Fruit fly (Drosophila melanogaster) whole organism, embryonic: ENCODE results near the gene Lrch.

Source experiments
- B-H1 ChIP-seq: fragments of 200-800 bp; sonication (Bioruptor generic); IDR thresholded peaks from 3 replicates; pipeline ENCODE4 v1.3.6; 2022; ENCODE audit warnings: missing biosample characterization, missing genetic modification characterization
- CG10654 ChIP-seq: fragments of 200-800 bp; sonication (Bioruptor generic); optimal IDR thresholded peaks from 2 replicates; lab custom pipeline; 2016; ENCODE audit warnings: missing biosample characterization, missing genetic modification characterization
- CG11093 ChIP-seq: fragments of 200-800 bp; sonication (Bioruptor generic); IDR thresholded peaks from 3 replicates; pipeline ENCODE4 v1.3.6; 2022; ENCODE audit warnings: missing biosample characterization, missing genetic modification characterization
- CG11398 ChIP-seq: fragments of 200-800 bp; sonication (Bioruptor generic); optimal IDR thresholded peaks from 2 replicates; lab custom pipeline; 2016; ENCODE audit warnings: missing biosample characterization, missing genetic modification characterization
- CG11696 ChIP-seq: fragments of 200-800 bp; sonication (Bioruptor generic); IDR thresholded peaks from 2 replicates; pipeline ENCODE4 v1.3.6; 2022; ENCODE audit warnings: missing biosample characterization, missing genetic modification characterization
- CG12299 ChIP-seq: fragments of 200-800 bp; sonication (Bioruptor generic); optimal IDR thresholded peaks from 2 replicates; lab custom pipeline; 2018; ENCODE audit warnings: missing biosample characterization, mild to moderate bottlenecking, missing genetic modification characterization
- CG12769 ChIP-seq: fragments of 200-800 bp; sonication (Bioruptor generic); optimal IDR thresholded peaks from 2 replicates; lab custom pipeline; 2019; ENCODE audit warnings: missing biosample characterization, mild to moderate bottlenecking, missing genetic modification characterization, moderate library complexity
- CG13424 ChIP-seq: fragments of 200-800 bp; sonication (Bioruptor generic); optimal IDR thresholded peaks from 2 replicates; lab custom pipeline; 2019; ENCODE audit warnings: missing biosample characterization, mild to moderate bottlenecking, missing genetic modification characterization, moderate library complexity
- CG13624 ChIP-seq: fragments of 200-800 bp; sonication (Bioruptor generic); optimal IDR thresholded peaks from 2 replicates; lab custom pipeline; 2016; ENCODE audit warnings: missing biosample characterization, missing genetic modification characterization
- CG17912 ChIP-seq: fragments of 200-800 bp; sonication (Bioruptor generic); optimal IDR thresholded peaks from 2 replicates; lab custom pipeline; 2018; ENCODE audit warnings: missing biosample characterization, mild to moderate bottlenecking, missing genetic modification characterization
- CG2129 ChIP-seq: fragments of 200-800 bp; sonication (Bioruptor generic); IDR thresholded peaks from 2 replicates; pipeline ENCODE4 v1.3.6; 2022; ENCODE audit warnings: missing biosample characterization, missing genetic modification characterization; ENCODE audit not compliant: partially characterized antibody
- CG2875 ChIP-seq: fragments of 200-800 bp; sonication (Bioruptor generic); optimal IDR thresholded peaks from 2 replicates; lab custom pipeline; 2017; ENCODE audit warnings: missing biosample characterization, mild to moderate bottlenecking, missing genetic modification characterization, missing genetic modification reagents
- CG30020 ChIP-seq: fragments of 200-800 bp; optimal IDR thresholded peaks from 2 replicates; lab custom pipeline; 2019; ENCODE audit warnings: missing biosample characterization, mild to moderate bottlenecking, missing genetic modification characterization, moderate library complexity
- CG30403 ChIP-seq: fragments of 200-800 bp; sonication (Bioruptor generic); optimal IDR thresholded peaks from 3 replicates; lab custom pipeline; 2016; ENCODE audit warnings: missing biosample characterization, missing genetic modification characterization
- CG31224 ChIP-seq: fragments of 200-800 bp; sonication (Bioruptor generic); IDR thresholded peaks from 2 replicates; pipeline ENCODE4 v1.3.6; 2022; ENCODE audit warnings: missing biosample characterization, missing genetic modification characterization
- CG3163 ChIP-seq: fragments of 200-800 bp; sonication (Bioruptor generic); optimal IDR thresholded peaks from 3 replicates; lab custom pipeline; 2016; ENCODE audit warnings: missing biosample characterization, missing genetic modification characterization
- CG34422 ChIP-seq: fragments of 200-800 bp; sonication (Bioruptor generic); IDR thresholded peaks from 3 replicates; pipeline ENCODE4 v1.3.6; 2022; ENCODE audit warnings: missing biosample characterization, missing genetic modification characterization
- CG4282 ChIP-seq: fragments of 200-800 bp; sonication (Bioruptor generic); optimal IDR thresholded peaks from 2 replicates; lab custom pipeline; 2016; ENCODE audit warnings: missing biosample characterization, missing genetic modification characterization
- CG43689 ChIP-seq: fragments of 200-800 bp; sonication (Bioruptor generic); IDR thresholded peaks from 2 replicates; pipeline ENCODE4 v1.3.6; 2022; ENCODE audit warnings: missing biosample characterization, missing genetic modification characterization
- CG4854 ChIP-seq: fragments of 200-800 bp; sonication (Bioruptor generic); optimal IDR thresholded peaks from 2 replicates; lab custom pipeline; 2016; ENCODE audit warnings: missing biosample characterization, missing genetic modification characterization, inconsistent platforms
- CG5953 ChIP-seq: fragments of 200-800 bp; sonication (Bioruptor generic); IDR thresholded peaks from 2 replicates; pipeline ENCODE4 v1.3.6; 2022; ENCODE audit warnings: missing biosample characterization, missing genetic modification characterization
- CG6175 ChIP-seq: fragments of 200-800 bp; sonication (Bioruptor generic); IDR thresholded peaks from 3 replicates; pipeline ENCODE4 v1.3.6; 2022; ENCODE audit warnings: missing biosample characterization, missing genetic modification characterization
- CG7372 ChIP-seq: fragments of 200-800 bp; sonication (Bioruptor generic); IDR thresholded peaks from 2 replicates; pipeline ENCODE4 v1.3.6; 2022; ENCODE audit warnings: missing biosample characterization, missing genetic modification characterization
- CG7556 ChIP-seq: fragments of 200-800 bp; sonication (Bioruptor generic); optimal IDR thresholded peaks from 2 replicates; lab custom pipeline; 2017; ENCODE audit warnings: missing biosample characterization, mild to moderate bottlenecking, missing genetic modification characterization
- CG7963 ChIP-seq: fragments of 200-800 bp; sonication (Bioruptor generic); IDR thresholded peaks from 3 replicates; pipeline ENCODE4 v1.3.6; 2022; ENCODE audit warnings: missing biosample characterization, missing genetic modification characterization; ENCODE audit not compliant: partially characterized antibody
- CG8944 ChIP-seq: fragments of 200-800 bp; sonication (Bioruptor generic); optimal IDR thresholded peaks from 3 replicates; lab custom pipeline; 2016; ENCODE audit warnings: missing biosample characterization, missing genetic modification characterization
- D19B ChIP-seq: fragments of 200-800 bp; sonication (Bioruptor generic); optimal IDR thresholded peaks from 2 replicates; lab custom pipeline; 2017; ENCODE audit warnings: missing biosample characterization, mild to moderate bottlenecking, missing genetic modification characterization
- HmgD ChIP-seq: fragments of 200-800 bp; sonication (Bioruptor generic); optimal IDR thresholded peaks from 3 replicates; lab custom pipeline; 2016; ENCODE audit warnings: missing biosample characterization, missing genetic modification characterization
- Hmx ChIP-seq: fragments of 200-800 bp; sonication (Bioruptor generic); optimal IDR thresholded peaks from 2 replicates; lab custom pipeline; 2016; ENCODE audit warnings: missing biosample characterization, missing genetic modification characterization
- Lpt ChIP-seq: fragments of >200 bp; optimal IDR thresholded peaks from 2 replicates; lab custom pipeline; 2018; ENCODE audit warnings: missing biosample characterization, missing genetic modification characterization
- MBD-R2 ChIP-seq: fragments of 200-800 bp; sonication (Bioruptor generic); IDR thresholded peaks from 2 replicates; pipeline ENCODE4 v1.3.6; 2022; ENCODE audit warnings: missing biosample characterization, missing genetic modification characterization
- MTF-1 ChIP-seq: fragments of 200-800 bp; sonication (Bioruptor generic); optimal IDR thresholded peaks from 2 replicates; lab custom pipeline; 2018; ENCODE audit warnings: missing biosample characterization, mild to moderate bottlenecking, missing genetic modification characterization, borderline replicate concordance
- Oaz ChIP-seq: fragments of 200-800 bp; sonication (Bioruptor generic); IDR thresholded peaks from 2 replicates; pipeline ENCODE4 v1.3.6; 2022; ENCODE audit warnings: missing biosample characterization, missing genetic modification characterization
- PHDP ChIP-seq: fragments of 200-800 bp; sonication (Bioruptor generic); optimal IDR thresholded peaks from 3 replicates; lab custom pipeline; 2018; ENCODE audit warnings: missing biosample characterization, mild to moderate bottlenecking, missing genetic modification characterization, moderate library complexity
- Pdp1 ChIP-seq, 2 experiments: fragments of 200-800 bp; sonication (Bioruptor generic); optimal IDR thresholded peaks; 3 replicates each; lab custom pipeline; 2016; ENCODE audit warnings: missing biosample characterization in 2 of 2, missing genetic modification characterization in 2 of 2, mild to moderate bottlenecking in 1 of 2, moderate library complexity in 1 of 2
- Ptx1 ChIP-seq: fragments of 200-800 bp; sonication (Bioruptor generic); IDR thresholded peaks from 2 replicates; pipeline ENCODE4 v1.3.6; 2022; ENCODE audit warnings: missing biosample characterization, missing genetic modification characterization
- Ravus ChIP-seq: fragments of 200-800 bp; sonication (Bioruptor generic); IDR thresholded peaks from 2 replicates; pipeline ENCODE4 v1.3.6; 2022; ENCODE audit warnings: missing biosample characterization, missing genetic modification characterization
- abd-A ChIP-seq: fragments of 200-800 bp; sonication (Bioruptor generic); optimal IDR thresholded peaks from 3 replicates; lab custom pipeline; 2019; ENCODE audit warnings: missing biosample characterization, mild to moderate bottlenecking, missing genetic modification characterization, moderate library complexity
- ash1 ChIP-seq: fragments of 200-800 bp; sonication (Bioruptor generic); optimal IDR thresholded peaks from 2 replicates; lab custom pipeline; 2018; ENCODE audit warnings: missing biosample characterization, mild to moderate bottlenecking, missing genetic modification characterization
- ci ChIP-seq: fragments of 200-800 bp; sonication (Bioruptor generic); IDR thresholded peaks from 3 replicates; pipeline ENCODE4 v1.3.6; 2022; ENCODE audit warnings: missing biosample characterization, missing genetic modification characterization
- crp ChIP-seq, 2 experiments: fragments of 200-800 bp; sonication (Bioruptor generic); optimal IDR thresholded peaks; 2 replicates in 1 of 2; 3 replicates in 1 of 2; lab custom pipeline; 2017; ENCODE audit warnings: missing biosample characterization in 2 of 2, missing genetic modification characterization in 2 of 2, mild to moderate bottlenecking in 1 of 2, moderate library complexity in 1 of 2
- dmrt11E ChIP-seq: fragments of 200-800 bp; sonication (Bioruptor generic); optimal IDR thresholded peaks from 3 replicates; lab custom pipeline; 2018; ENCODE audit warnings: missing biosample characterization, mild to moderate bottlenecking, missing genetic modification characterization, moderate library complexity
- gce ChIP-seq: fragments of 200-800 bp; sonication (Bioruptor generic); IDR thresholded peaks from 3 replicates; pipeline ENCODE4 v1.3.6; 2022; ENCODE audit warnings: missing biosample characterization, missing genetic modification characterization
- kah ChIP-seq: fragments of 200-800 bp; sonication (Bioruptor generic); optimal IDR thresholded peaks from 2 replicates; lab custom pipeline; 2018; ENCODE audit warnings: missing biosample characterization, mild to moderate bottlenecking, missing genetic modification characterization
- knrl ChIP-seq: fragments of 200-800 bp; sonication (Bioruptor generic); IDR thresholded peaks from 3 replicates; pipeline ENCODE4 v1.3.6; 2022; ENCODE audit warnings: missing biosample characterization, missing genetic modification characterization; ENCODE audit not compliant: partially characterized antibody
- lilli ChIP-seq: fragments of 200-800 bp; sonication (Bioruptor generic); optimal IDR thresholded peaks from 3 replicates; lab custom pipeline; 2016; ENCODE audit warnings: missing biosample characterization, missing genetic modification characterization
- peb ChIP-seq: fragments of 200-800 bp; sonication (Bioruptor generic); IDR thresholded peaks from 2 replicates; pipeline ENCODE4 v1.3.6; 2022; ENCODE audit warnings: missing biosample characterization, missing genetic modification characterization
- sc ChIP-seq, 3 experiments: fragments of >200 bp in 2 of 3; fragments of 200-800 bp in 1 of 3; sonication (Bioruptor generic) in 1 of 3; optimal IDR thresholded peaks; 2 replicates in 2 of 3; 3 replicates in 1 of 3; lab custom pipeline; 2017; ENCODE audit warnings: mild to moderate bottlenecking in 1 of 3, missing biosample characterization in 1 of 3, missing genetic modification characterization in 1 of 3, missing genetic modification reagents in 1 of 3
- sd ChIP-seq: fragments of 200-800 bp; sonication (Bioruptor generic); optimal IDR thresholded peaks from 3 replicates; lab custom pipeline; 2018; ENCODE audit warnings: missing biosample characterization, mild to moderate bottlenecking, missing genetic modification characterization, moderate library complexity
- so ChIP-seq: fragments of 200-800 bp; sonication (Bioruptor generic); IDR thresholded peaks from 3 replicates; pipeline ENCODE4 v1.3.6; 2022; ENCODE audit warnings: missing biosample characterization, missing genetic modification characterization

Gene Lrch

dm6 chr2L:17427187-17427586 lies 43.3 kb upstream of the Lrch start (continued):
- TF ChIP-seq B-H1 (GFP tag; lab: Robert Waterston, UW) (0 out of 3 replicates have a peak, but pooled peaks have one; percentile 12), so (GFP tag; lab: Robert Waterston, UW) (no peak), Ptx1 (peak; percentile 44; the same call in 1 of the 2 replicates), CG4854 (GFP tag; lab: Kevin White, UChicago) (no peak), CG2129 (GFP tag; lab: Robert Waterston, UW) (no peak), CG30403 (peak; percentile 11), Hmx (no peak), MBD-R2 (no peak), ash1 (GFP tag; lab: Kevin White, UChicago) (no peak), CG13424 (tag; lab: Kevin White, UChicago) (no peak), CG43689 (no peak), CG7963 (GFP tag; lab: Robert Waterston, UW) (no peak), sc (optimal IDR thresholded peaks at IDR 0.05; lab: Kevin White, UChicago) (no peak), sc (GFP tag; optimal IDR thresholded peaks at IDR 0.05; lab: Kevin White, UChicago) (no peak), Lpt (GFP tag; lab: Kevin White, UChicago) (no peak), CG11398 (GFP tag; lab: Kevin White, UChicago) (no peak)

dm6 chr2L:17425412-17425811 lies 41.5 kb upstream of the Lrch start:
- TF ChIP-seq CG4282 (GFP tag; lab: Kevin White, UChicago) (no peak), CG13624 (no peak), CG12299 (tag; lab: Kevin White, UChicago) (no peak), MTF-1 (GFP tag; lab: Kevin White, UChicago) (no peak), CG10654 (GFP tag; lab: Kevin White, UChicago) (no peak), CG7556 (GFP tag; lab: Kevin White, UChicago) (no peak), CG2875 (GFP tag; lab: Kevin White, UChicago) (no peak), dmrt11E (no peak)

dm6 chr2L:17425005-17425404 lies 41.1 kb upstream of the Lrch start:
- TF ChIP-seq abd-A (tag; lab: Kevin White, UChicago) = peak; percentile 2
- 0 out of 3 replicates have a peak, but pooled peaks have one; percentile 6 for TF ChIP-seq ci (GFP tag; lab: Robert Waterston, UW)
- TF ChIP-seq peb (GFP tag; lab: Robert Waterston, UW) = no peak
- TF ChIP-seq CG3163 (GFP tag; lab: Kevin White, UChicago) = no peak
- TF ChIP-seq Pdp1 (GFP tag; optimal IDR thresholded peaks at IDR 0.05; lab: Kevin White, UChicago) = peak in 1 of 2 experiments; percentile 0
- no peak for TF ChIP-seq Ravus (GFP tag; lab: Robert Waterston, UW)
- no peak for TF ChIP-seq CG11093 (GFP tag; lab: Robert Waterston, UW)
- no peak for TF ChIP-seq CG6175 (GFP tag; lab: Robert Waterston, UW)
- peak; percentile 67 for TF ChIP-seq CG7372 (GFP tag; lab: Robert Waterston, UW)
- no peak for TF ChIP-seq HmgD (GFP tag; lab: Kevin White, UChicago)
- TF ChIP-seq CG8944 = no peak
- no peak for TF ChIP-seq kah (GFP tag; lab: Kevin White, UChicago)
- TF ChIP-seq PHDP = no peak
- TF ChIP-seq CG17912 (GFP tag; lab: Kevin White, UChicago) = no peak
- no peak for TF ChIP-seq CG11696 (GFP tag; lab: Robert Waterston, UW)
- peak; percentile 40 for TF ChIP-seq CG12769 (tag; lab: Kevin White, UChicago)
- TF ChIP-seq CG5953 (GFP tag; lab: Robert Waterston, UW) = no peak
- TF ChIP-seq crp (GFP tag; optimal IDR thresholded peaks at IDR 0.05; lab: Kevin White, UChicago) = no peak
- no peak for TF ChIP-seq gce (GFP tag; lab: Robert Waterston, UW)
- no peak for TF ChIP-seq lilli (GFP tag; lab: Kevin White, UChicago)
- no peak for TF ChIP-seq CG30020
- TF ChIP-seq CG31224 (GFP tag; lab: Robert Waterston, UW) = no peak
- no peak for TF ChIP-seq CG34422 (GFP tag; lab: Robert Waterston, UW)
- no peak for TF ChIP-seq knrl (GFP tag; lab: Robert Waterston, UW)
- TF ChIP-seq D19B (GFP tag; lab: Kevin White, UChicago) = no peak
- peak; percentile 76 for TF ChIP-seq sd (tag; lab: Kevin White, UChicago)
- no peak for TF ChIP-seq Oaz (GFP tag; lab: Robert Waterston, UW)
